Worm (Caenorhabditis elegans) whole organism, L4 larva: ENCODE results near the gene C07D10.6.

Source experiments
- T26A8.4 ChIP-seq: fragments of 200-800 bp; sonication (Bioruptor generic); IDR thresholded peaks from 2 replicates; pipeline ENCODE4 v1.3.6; 2022; ENCODE audit warnings: missing genetic modification characterization, missing compliant biosample characterization
- Y105C5A.15 ChIP-seq: fragments of 200-800 bp; sonication (Bioruptor generic); IDR thresholded peaks from 2 replicates; pipeline ENCODE4 v1.3.6; 2022; ENCODE audit warnings: missing genetic modification characterization, missing compliant biosample characterization
- Y5F2A.4 ChIP-seq: fragments of 200-800 bp; sonication (Bioruptor generic); optimal IDR thresholded peaks from 2 replicates; lab custom pipeline; 2018; ENCODE audit warnings: mild to moderate bottlenecking, missing genetic modification characterization, missing compliant biosample characterization
- ZK337.2 ChIP-seq: fragments of 200-800 bp; sonication (Bioruptor generic); IDR thresholded peaks from 2 replicates; pipeline ENCODE4 v1.3.6; 2022; ENCODE audit warnings: missing genetic modification reagents, missing genetic modification characterization, missing compliant biosample characterization
- aha-1 ChIP-seq: fragments of 150-350 bp; peaks from one replicate; lab custom pipeline; 2014; ENCODE audit warnings: missing biosample characterization, missing genetic modification characterization
- aly-2 ChIP-seq: sonication (generic microtip); optimal IDR thresholded peaks from 2 replicates; lab custom pipeline; 2018; ENCODE audit warnings: missing biosample characterization, missing genetic modification characterization
- arid-1 ChIP-seq: fragments of 200-800 bp; sonication (Bioruptor generic); conservative IDR thresholded peaks from 2 replicates; pipeline ENCODE4 v1.3.6; 2022; ENCODE audit warnings: missing genetic modification reagents, missing genetic modification characterization, missing compliant biosample characterization
- daf-16 ChIP-seq, 3 experiments: sonication (generic microtip); optimal IDR thresholded peaks; 2 replicates each; lab custom pipeline; 2016 to 2017; ENCODE audit warnings: missing genetic modification characterization in 3 of 3, missing genetic modification reagents in 3 of 3, mild to moderate bottlenecking in 2 of 3, missing compliant biosample characterization in 2 of 3, missing biosample characterization in 1 of 3, moderate library complexity in 1 of 3
- daf-8 ChIP-seq: fragments of 200-800 bp; sonication (Bioruptor generic); IDR thresholded peaks from 2 replicates; pipeline ENCODE4 v1.3.6; 2022; ENCODE audit warnings: missing genetic modification characterization, missing compliant biosample characterization
- dmd-6 ChIP-seq: fragments of 200-800 bp; sonication (Bioruptor generic); IDR thresholded peaks from 2 replicates; pipeline ENCODE4 v1.3.6; 2022; ENCODE audit warnings: missing genetic modification reagents, missing genetic modification characterization, missing compliant biosample characterization
- dmd-8 ChIP-seq: fragments of 200-800 bp; sonication (Bioruptor generic); IDR thresholded peaks from 2 replicates; pipeline ENCODE4 v1.3.6; 2022; ENCODE audit warnings: missing genetic modification characterization, missing compliant biosample characterization
- dpl-1 ChIP-seq: fragments of 150-350 bp; optimal IDR thresholded peaks from 2 replicates; lab custom pipeline; 2014; ENCODE audit warnings: missing biosample characterization, missing genetic modification reagents, missing genetic modification characterization
- duxl-1 ChIP-seq: sonication (generic microtip); optimal IDR thresholded peaks from 2 replicates; lab custom pipeline; 2016; ENCODE audit warnings: mild to moderate bottlenecking, missing genetic modification characterization, moderate library complexity, missing compliant biosample characterization; ENCODE audit not compliant: poor library complexity
- dve-1 ChIP-seq: sonication (generic microtip); optimal IDR thresholded peaks from 2 replicates; lab custom pipeline; 2017; ENCODE audit warnings: antibody characterized with exemption, mild to moderate bottlenecking, missing genetic modification characterization, missing compliant biosample characterization; ENCODE audit not compliant: insufficient read depth
- hif-1 ChIP-seq, 2 experiments: sonication (generic microtip); optimal IDR thresholded peaks; 2 replicates each; lab custom pipeline; 2016 to 2017; ENCODE audit warnings: missing compliant biosample characterization in 2 of 2, missing genetic modification characterization in 2 of 2, missing genetic modification reagents in 2 of 2, missing genotype in 2 of 2, mild to moderate bottlenecking in 1 of 2
- hlh-11 ChIP-seq: fragments of 200-800 bp; sonication (Bioruptor generic); optimal IDR thresholded peaks from 2 replicates; lab custom pipeline; 2018; ENCODE audit warnings: mild to moderate bottlenecking, missing genetic modification characterization, missing compliant biosample characterization
- hlh-30 ChIP-seq: sonication (generic microtip); optimal IDR thresholded peaks from 2 replicates; lab custom pipeline; 2017; ENCODE audit warnings: antibody characterized with exemption, mild to moderate bottlenecking, missing genetic modification characterization, missing compliant biosample characterization; ENCODE audit not compliant: insufficient read depth
- jun-1 ChIP-seq: fragments of 150-350 bp; optimal IDR thresholded peaks from 2 replicates; lab custom pipeline; 2014; ENCODE audit warnings: missing biosample characterization, missing genetic modification reagents, missing genetic modification characterization
- lim-7 ChIP-seq: fragments of 200-800 bp; sonication (Bioruptor generic); IDR thresholded peaks from 2 replicates; pipeline ENCODE4 v1.3.6; 2022; ENCODE audit warnings: missing genetic modification characterization, missing compliant biosample characterization
- lin-15B ChIP-seq: fragments of 150-350 bp; sonication (generic microtip); optimal IDR thresholded peaks from 3 replicates; lab custom pipeline; 2014; ENCODE audit warnings: missing biosample characterization, missing genetic modification characterization
- lin-38 ChIP-seq: fragments of 200-800 bp; sonication (Bioruptor generic); IDR thresholded peaks from 2 replicates; pipeline ENCODE4 v1.3.6; 2022; ENCODE audit warnings: missing genetic modification reagents, missing genetic modification characterization, missing compliant biosample characterization
- lin-39 ChIP-seq: fragments of 150-350 bp; optimal IDR thresholded peaks from 2 replicates; lab custom pipeline; 2014; ENCODE audit warnings: missing biosample characterization, missing genetic modification reagents, missing genetic modification characterization
- lsy-2 ChIP-seq, 2 experiments: fragments of 150-350 bp in 1 of 2; sonication (generic microtip) in 1 of 2; optimal IDR thresholded peaks; 2 replicates each; lab custom pipeline; 2014 to 2017; ENCODE audit warnings: missing biosample characterization in 2 of 2, missing genetic modification characterization in 2 of 2
- mep-1 ChIP-seq: fragments of 150-350 bp; sonication (generic microtip); optimal IDR thresholded peaks from 3 replicates; lab custom pipeline; 2014; ENCODE audit warnings: missing biosample characterization, missing genetic modification characterization
- mes-2 ChIP-seq: sonication (generic microtip); optimal IDR thresholded peaks from 2 replicates; lab custom pipeline; 2016; ENCODE audit warnings: missing genotype, mild to moderate bottlenecking, missing genetic modification characterization, missing compliant biosample characterization; ENCODE audit not compliant: poor library complexity, severe bottlenecking
- mxl-3 ChIP-seq: fragments of 200-800 bp; sonication (Bioruptor generic); optimal IDR thresholded peaks from 2 replicates; lab custom pipeline; 2018; ENCODE audit warnings: mild to moderate bottlenecking, missing genetic modification characterization, missing compliant biosample characterization
- nhr-11 ChIP-seq: fragments of 150-350 bp; optimal IDR thresholded peaks from 2 replicates; lab custom pipeline; 2014; ENCODE audit warnings: missing biosample characterization, missing genetic modification characterization
- nhr-111 ChIP-seq: fragments of 200-800 bp; sonication (Bioruptor generic); optimal IDR thresholded peaks from 2 replicates; lab custom pipeline; 2018; ENCODE audit warnings: mild to moderate bottlenecking, missing genetic modification characterization, missing compliant biosample characterization
- nhr-28 ChIP-seq: fragments of 150-350 bp; optimal IDR thresholded peaks from 2 replicates; lab custom pipeline; 2014; ENCODE audit warnings: missing biosample characterization, missing genetic modification characterization
- nhr-48 ChIP-seq: sonication (generic microtip); optimal IDR thresholded peaks from 2 replicates; lab custom pipeline; 2016; ENCODE audit warnings: mild to moderate bottlenecking, missing genetic modification characterization, missing compliant biosample characterization
- pha-4 ChIP-seq, 2 experiments: fragments of 150-350 bp in 1 of 2; fragments of 200-800 bp in 1 of 2; sonication (Bioruptor generic) in 1 of 2; IDR thresholded peaks in 1 of 2; optimal IDR thresholded peaks in 1 of 2; 2 replicates each; pipeline versions ENCODE4 v1.3.6 to Lab custom; 2014 to 2022; ENCODE audit warnings: missing genetic modification characterization in 2 of 2, missing genetic modification reagents in 2 of 2, missing biosample characterization in 1 of 2, missing compliant biosample characterization in 1 of 2
- saeg-2 ChIP-seq: fragments of 200-800 bp; sonication (Bioruptor generic); IDR thresholded peaks from 2 replicates; pipeline ENCODE4 v1.3.6; 2022; ENCODE audit warnings: missing genetic modification reagents, missing genetic modification characterization, missing compliant biosample characterization
- sdz-12 ChIP-seq: fragments of 200-800 bp; sonication (Bioruptor generic); optimal IDR thresholded peaks from 2 replicates; lab custom pipeline; 2018; ENCODE audit warnings: mild to moderate bottlenecking, missing genetic modification characterization, missing compliant biosample characterization
- snpc-1.2 ChIP-seq: fragments of 200-800 bp; sonication (Bioruptor generic); IDR thresholded peaks from 2 replicates; pipeline ENCODE4 v1.3.6; 2022; ENCODE audit warnings: missing genetic modification reagents, missing genetic modification characterization, missing compliant biosample characterization
- spr-1 ChIP-seq: sonication (generic microtip); optimal IDR thresholded peaks from 2 replicates; lab custom pipeline; 2016; ENCODE audit warnings: mild to moderate bottlenecking, missing genetic modification characterization, missing compliant biosample characterization
- tag-97 ChIP-seq: fragments of 200-800 bp; sonication (Bioruptor generic); IDR thresholded peaks from 2 replicates; pipeline ENCODE4 v1.3.6; 2022; ENCODE audit warnings: missing genetic modification characterization, missing compliant biosample characterization
- tra-1 ChIP-seq: fragments of 200-800 bp; sonication (Bioruptor generic); IDR thresholded peaks from 2 replicates; pipeline ENCODE4 v1.3.6; 2022; ENCODE audit warnings: missing genetic modification reagents, missing genetic modification characterization, missing compliant biosample characterization
- unc-130 ChIP-seq: sonication (generic microtip); optimal IDR thresholded peaks from 2 replicates; lab custom pipeline; 2016; ENCODE audit warnings: missing genetic modification reagents, missing genetic modification characterization, missing compliant biosample characterization
- unc-62 ChIP-seq, 3 experiments: fragments of 150-350 bp in 1 of 3; sonication (generic microtip); optimal IDR thresholded peaks in 2 of 3; peaks in 1 of 3; 1 replicate in 1 of 3; 2 replicates in 2 of 3; lab custom pipeline; 2014 to 2017; ENCODE audit warnings: missing biosample characterization in 3 of 3, missing genetic modification characterization in 3 of 3, missing genetic modification reagents in 3 of 3, missing genotype in 1 of 3
- zag-1 ChIP-seq: fragments of 150-350 bp; optimal IDR thresholded peaks from 2 replicates; lab custom pipeline; 2014; ENCODE audit warnings: missing biosample characterization, missing genetic modification characterization
- zfp-3 ChIP-seq: fragments of 200-800 bp; sonication (Bioruptor generic); conservative IDR thresholded peaks from 2 replicates; pipeline ENCODE4 v1.3.6; 2022; ENCODE audit warnings: missing genetic modification reagents, missing genetic modification characterization, missing compliant biosample characterization
- zip-2 ChIP-seq: fragments of 150-350 bp; optimal IDR thresholded peaks from 2 replicates; lab custom pipeline; 2014; ENCODE audit warnings: missing biosample characterization, missing genetic modification characterization

Gene C07D10.6

ce11 chrII:7393922-7394689, 15.0 kb downstream of the C07D10.6 start (continued):
- TF ChIP-seq lin-39 (tag; lab: Kevin White, UChicago): no peak
- peak in 1 of 2 experiments; percentile 5 for TF ChIP-seq lsy-2 (tag; optimal IDR thresholded peaks at IDR 0.05; lab: Kevin White, UChicago)
- TF ChIP-seq zag-1 (tag; lab: Kevin White, UChicago): no peak
- TF ChIP-seq Y5F2A.4: no peak
- TF ChIP-seq saeg-2 (GFP tag; lab: Robert Waterston, UW): no peak
- no peak for TF ChIP-seq tra-1 (GFP tag; lab: Robert Waterston, UW)
- TF ChIP-seq nhr-11: no peak
- TF ChIP-seq aly-2: no peak
- TF ChIP-seq nhr-48 (tag; lab: Kevin White, UChicago): no peak
- no peak for TF ChIP-seq ZK337.2
- TF ChIP-seq hlh-30 (tag; lab: Kevin White, UChicago): peak; percentile 81
- TF ChIP-seq nhr-111 (GFP tag; lab: Kevin White, UChicago): no peak
- 0 out of 2 replicates have a peak, but pooled peaks have one; percentile 11 for TF ChIP-seq dmd-6 (GFP tag; lab: Robert Waterston, UW)
- no peak for TF ChIP-seq daf-8 (GFP tag; lab: Robert Waterston, UW)
- no peak; the same call in 1 of the 2 replicates for TF ChIP-seq T26A8.4 (GFP tag; lab: Robert Waterston, UW)
- TF ChIP-seq tag-97 (GFP tag; lab: Robert Waterston, UW): no peak
- no peak for TF ChIP-seq hlh-11 (tag; lab: Kevin White, UChicago)
- TF ChIP-seq sdz-12: no peak
- TF ChIP-seq nhr-28 (tag; lab: Kevin White, UChicago): peak; percentile 19
- no peak for TF ChIP-seq dmd-8 (GFP tag; lab: Robert Waterston, UW)
- no peak for TF ChIP-seq mxl-3
- no peak for TF ChIP-seq Y105C5A.15 (GFP tag; lab: Robert Waterston, UW)
- no peak for TF ChIP-seq daf-16 (GFP tag; optimal IDR thresholded peaks at IDR 0.05; lab: Kevin White, UChicago)
- TF ChIP-seq daf-16 (tag; optimal IDR thresholded peaks at IDR 0.05; lab: Kevin White, UChicago): peak; percentile 75

- TF ChIP-seq lim-7 (GFP tag; lab: Robert Waterston, UW): 0 out of 2 replicates have a peak, but pooled peaks have one; percentile 3
- no peak for TF ChIP-seq unc-130 (GFP tag; lab: Kevin White, UChicago)
These were observed 15.6 kb downstream of the C07D10.6 start, which contains the start of gene bath-44 for ce11 chrII:7394690-7395054. Gene bath-44, plus strand, starts transcription at chrII:7394955.

- TF ChIP-seq unc-62 (GFP tag; optimal IDR thresholded peaks at IDR 0.05 in 1 of 2; lab: Kevin White, UChicago) (peak in 1 of 2 experiments; percentile 98), unc-62 (tag; optimal IDR thresholded peaks at IDR 0.05; lab: Kevin White, UChicago) (no peak), pha-4 (GFP tag; IDR thresholded peaks at IDR 0.05; lab: Robert Waterston, UW) (no peak), pha-4 (tag; optimal IDR thresholded peaks at IDR 0.05; lab: Kevin White, UChicago) (no peak), aha-1 (tag; lab: Kevin White, UChicago) (peak; percentile 21), unc-130 (GFP tag; lab: Kevin White, UChicago) (no peak)
These were observed 17.0 kb downstream of the C07D10.6 start for ce11 chrII:7396081-7396480.

ce11 chrII:7397273-7397840, 18.2 kb downstream of the C07D10.6 start:
- TF ChIP-seq mep-1 (peak; percentile 8), dve-1 (peak; percentile 8), sdz-12 (no peak), arid-1 (GFP tag; lab: Robert Waterston, UW) (0 out of 2 replicates have a peak, but pooled peaks have one; percentile 13), lin-15B (tag; lab: Kevin White, UChicago) (no peak), aly-2 (no peak), mes-2 (peak; percentile 78), zfp-3 (GFP tag; lab: Robert Waterston, UW) (0 out of 2 replicates have a peak, but pooled peaks have one; percentile 18), zip-2 (tag; lab: Kevin White, UChicago) (peak; percentile 58), duxl-1 (tag; lab: Kevin White, UChicago) (peak; percentile 40), hif-1 (tag; optimal IDR thresholded peaks at IDR 0.05; lab: Kevin White, UChicago) (peak in 1 of 2 experiments; percentile 43), dpl-1 (GFP tag; lab: Kevin White, UChicago) (peak; percentile 50), spr-1 (peak; percentile 5), lsy-2 (tag; optimal IDR thresholded peaks at IDR 0.05; lab: Kevin White, UChicago) (peak in 1 of 2 experiments; percentile 26), lin-38 (GFP tag; lab: Robert Waterston, UW) (peak; percentile 43; the same call in 1 of the 2 replicates), snpc-1.2 (GFP tag; lab: Robert Waterston, UW) (no peak), jun-1 (tag; lab: Kevin White, UChicago) (no peak)
